Fruit fly (Drosophila melanogaster) Kc167 (cell line): ENCODE measurements around the gene Cp16.

ENCODE experiments used
- Myc ChIP-seq: fragments of >200 bp; optimal IDR thresholded peaks from 2 replicates; lab custom pipeline; 2017; ENCODE audit warnings: missing external identifiers
- h ChIP-seq: fragments of >200 bp; optimal IDR thresholded peaks from 3 replicates; lab custom pipeline; 2018; ENCODE audit warnings: missing external identifiers
- insv ChIP-seq: fragments of >200 bp; optimal IDR thresholded peaks from 3 replicates; lab custom pipeline; 2018; ENCODE audit warnings: missing external identifiers
- psq ChIP-seq: fragments of >200 bp; optimal IDR thresholded peaks from 2 replicates; lab custom pipeline; 2017; ENCODE audit warnings: missing external identifiers

dm6 chr3L:8741051-8741468, 9.3 kb downstream of the Cp16 start:
- TF ChIP-seq insv (lab: Kevin White, UChicago) (no peak), Myc (no peak), psq (no peak), h (no peak)
